Worm (Caenorhabditis elegans) whole organism, mixed stage, embryonic: Measurements from ENCODE around the gene srlf-24.

Experiments used
- blmp-1 ChIP-seq: fragments of 150-350 bp; optimal IDR thresholded peaks from 2 replicates; lab custom pipeline; 2014; ENCODE audit warnings: missing biosample characterization, missing genetic modification characterization
- ceh-43 ChIP-seq: fragments of 200-800 bp; sonication (Bioruptor generic); optimal IDR thresholded peaks from 2 replicates; lab custom pipeline; 2018; ENCODE audit warnings: mild to moderate bottlenecking, missing genetic modification characterization, moderate library complexity, missing compliant biosample characterization
- ces-1 ChIP-seq: fragments of 150-350 bp; optimal IDR thresholded peaks from 2 replicates; lab custom pipeline; 2014; ENCODE audit warnings: missing biosample characterization, missing genetic modification reagents, missing genetic modification characterization
- elt-1 ChIP-seq: sonication (generic microtip); optimal IDR thresholded peaks from 2 replicates; lab custom pipeline; 2017; ENCODE audit warnings: missing genetic modification characterization, mild to moderate bottlenecking, missing compliant biosample characterization, antibody characterized with exemption, moderate library complexity, borderline replicate concordance; ENCODE audit not compliant: insufficient read depth
- unc-39 ChIP-seq: fragments of 150-350 bp; optimal IDR thresholded peaks from 2 replicates; lab custom pipeline; 2014; ENCODE audit warnings: missing biosample characterization, missing genetic modification characterization
- unc-62 ChIP-seq: fragments of 150-350 bp; optimal IDR thresholded peaks from 2 replicates; lab custom pipeline; 2014; ENCODE audit warnings: missing biosample characterization, missing genetic modification reagents, missing genetic modification characterization
- ztf-11 ChIP-seq: fragments of 150-350 bp; optimal IDR thresholded peaks from 2 replicates; lab custom pipeline; 2014; ENCODE audit warnings: missing biosample characterization, missing genetic modification characterization

DNA sequence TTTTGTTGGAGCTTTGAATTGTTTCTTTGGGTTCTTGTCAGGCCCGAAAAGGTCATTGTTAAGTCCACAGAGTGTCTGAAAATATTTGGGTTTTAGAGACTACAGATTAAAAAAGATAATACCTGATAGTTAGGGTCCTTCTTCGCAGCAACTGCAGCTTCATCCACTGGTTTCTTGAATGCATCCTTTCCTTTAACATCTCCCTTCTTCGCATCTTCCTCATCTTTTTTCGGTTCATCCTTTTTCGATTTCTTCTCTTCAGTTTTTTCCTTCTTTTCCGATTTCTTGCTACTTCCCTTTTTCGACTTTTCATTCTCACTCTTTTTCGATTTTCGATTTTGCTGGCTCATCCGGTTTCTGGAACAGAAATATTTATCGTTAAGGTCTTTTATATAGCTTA, 2.1 kb downstream of the srlf-24 start:
- TF ChIP-seq unc-62 (GFP tag; lab: Kevin White, UChicago) (no peak), blmp-1 (no peak), ces-1 (no peak), ceh-43 (GFP tag; lab: Kevin White, UChicago) (no peak), elt-1 (no peak), unc-39 (tag; lab: Kevin White, UChicago) (no peak), ztf-11 (no peak)
